Fruit fly (Drosophila melanogaster) whole organism, embryonic: Measurements from ENCODE around the gene tai.
A peak's percentile ranks its signal among the peaks of the same experiment; 100 is the strongest.

Experiments used
- Atf3 ChIP-seq: fragments of 200-800 bp; sonication (Bioruptor generic); optimal IDR thresholded peaks from 3 replicates; lab custom pipeline; 2016; ENCODE audit warnings: missing biosample characterization, missing genetic modification characterization
- CG10654 ChIP-seq: fragments of 200-800 bp; sonication (Bioruptor generic); optimal IDR thresholded peaks from 2 replicates; lab custom pipeline; 2016; ENCODE audit warnings: missing biosample characterization, missing genetic modification characterization
- CG11398 ChIP-seq: fragments of 200-800 bp; sonication (Bioruptor generic); optimal IDR thresholded peaks from 2 replicates; lab custom pipeline; 2016; ENCODE audit warnings: missing biosample characterization, missing genetic modification characterization
- CG11560 ChIP-seq: fragments of 200-800 bp; sonication (Bioruptor generic); IDR thresholded peaks from 3 replicates; pipeline ENCODE4 v1.3.6; 2022; ENCODE audit warnings: missing biosample characterization, missing genetic modification characterization
- CG11696 ChIP-seq: fragments of 200-800 bp; sonication (Bioruptor generic); IDR thresholded peaks from 2 replicates; pipeline ENCODE4 v1.3.6; 2022; ENCODE audit warnings: missing biosample characterization, missing genetic modification characterization
- CG12104 ChIP-seq: fragments of 200-800 bp; sonication (Bioruptor generic); optimal IDR thresholded peaks from 3 replicates; lab custom pipeline; 2016; ENCODE audit warnings: missing biosample characterization, missing genetic modification characterization
- CG13296 ChIP-seq: fragments of 200-800 bp; sonication (Bioruptor generic); optimal IDR thresholded peaks from 3 replicates; lab custom pipeline; 2018; ENCODE audit warnings: missing biosample characterization, mild to moderate bottlenecking, missing genetic modification characterization
- CG14710 ChIP-seq: fragments of 200-800 bp; sonication (Bioruptor generic); optimal IDR thresholded peaks from 3 replicates; lab custom pipeline; 2019; ENCODE audit warnings: missing biosample characterization, mild to moderate bottlenecking, missing genetic modification characterization, moderate library complexity
- CG1529 ChIP-seq: fragments of 200-800 bp; sonication (Bioruptor generic); optimal IDR thresholded peaks from 3 replicates; lab custom pipeline; 2018; ENCODE audit warnings: missing biosample characterization, missing genetic modification characterization
- CG1603 ChIP-seq: fragments of 200-800 bp; sonication (Bioruptor generic); optimal IDR thresholded peaks from 2 replicates; lab custom pipeline; 2019; ENCODE audit warnings: missing biosample characterization, mild to moderate bottlenecking, missing genetic modification characterization, moderate library complexity
- CG1647 ChIP-seq: fragments of 200-800 bp; sonication (Bioruptor generic); optimal IDR thresholded peaks from 3 replicates; lab custom pipeline; 2016; ENCODE audit warnings: missing biosample characterization, missing genetic modification characterization
- CG2875 ChIP-seq: fragments of 200-800 bp; sonication (Bioruptor generic); optimal IDR thresholded peaks from 2 replicates; lab custom pipeline; 2017; ENCODE audit warnings: missing biosample characterization, mild to moderate bottlenecking, missing genetic modification characterization, missing genetic modification reagents
- CG30403 ChIP-seq: fragments of 200-800 bp; sonication (Bioruptor generic); optimal IDR thresholded peaks from 3 replicates; lab custom pipeline; 2016; ENCODE audit warnings: missing biosample characterization, missing genetic modification characterization
- CG42726 ChIP-seq: fragments of 200-800 bp; sonication (Bioruptor generic); IDR thresholded peaks from 2 replicates; pipeline ENCODE4 v1.3.6; 2022; ENCODE audit warnings: missing biosample characterization, missing genetic modification characterization; ENCODE audit not compliant: partially characterized antibody
- CG4328 ChIP-seq: fragments of 200-800 bp; sonication (Bioruptor generic); optimal IDR thresholded peaks from 3 replicates; lab custom pipeline; 2017; ENCODE audit warnings: missing biosample characterization, missing genetic modification reagents, missing genetic modification characterization
- CG4707 ChIP-seq: fragments of 200-800 bp; sonication (Bioruptor generic); optimal IDR thresholded peaks from 2 replicates; lab custom pipeline; 2018; ENCODE audit warnings: missing biosample characterization, mild to moderate bottlenecking, missing genetic modification characterization, moderate library complexity
- CG5245 ChIP-seq: fragments of 200-800 bp; sonication (Bioruptor generic); optimal IDR thresholded peaks from 3 replicates; lab custom pipeline; 2016; ENCODE audit warnings: missing biosample characterization, missing genetic modification characterization
- CG6765 ChIP-seq: fragments of 200-800 bp; sonication (Bioruptor generic); optimal IDR thresholded peaks from 3 replicates; lab custom pipeline; 2017; ENCODE audit warnings: missing biosample characterization, mild to moderate bottlenecking, missing genetic modification characterization
- CG9609 ChIP-seq: fragments of 200-800 bp; sonication (Bioruptor generic); optimal IDR thresholded peaks from 3 replicates; lab custom pipeline; 2016; ENCODE audit warnings: missing biosample characterization, missing genetic modification characterization
- CHES-1-like ChIP-seq: fragments of 200-800 bp; sonication (Bioruptor generic); optimal IDR thresholded peaks from 2 replicates; lab custom pipeline; 2016; ENCODE audit warnings: missing biosample characterization, missing genetic modification characterization
- Dll ChIP-seq: fragments of 200-800 bp; sonication (Bioruptor generic); IDR thresholded peaks from 4 replicates; pipeline ENCODE4 v1.3.6; 2022; ENCODE audit warnings: missing biosample characterization, missing genetic modification characterization; ENCODE audit not compliant: partially characterized antibody
- Dp ChIP-seq: fragments of 200-800 bp; sonication (Bioruptor generic); optimal IDR thresholded peaks from 2 replicates; lab custom pipeline; 2018; ENCODE audit warnings: missing biosample characterization, mild to moderate bottlenecking, missing genetic modification characterization, moderate library complexity
- Mes4 ChIP-seq: fragments of 200-800 bp; sonication (Bioruptor generic); optimal IDR thresholded peaks from 2 replicates; lab custom pipeline; 2016; ENCODE audit warnings: missing biosample characterization, missing genetic modification characterization
- Myb ChIP-seq: fragments of 200-800 bp; sonication (Bioruptor generic); optimal IDR thresholded peaks from 2 replicates; lab custom pipeline; 2016; ENCODE audit warnings: missing biosample characterization, missing genetic modification characterization
- Scr ChIP-seq: fragments of 200-800 bp; sonication (Bioruptor generic); IDR thresholded peaks from 2 replicates; pipeline ENCODE4 v1.3.6; 2022; ENCODE audit warnings: missing biosample characterization, missing genetic modification characterization; ENCODE audit not compliant: partially characterized antibody
- Sin3A ChIP-seq: fragments of >200 bp; optimal IDR thresholded peaks from 2 replicates; lab custom pipeline; 2018
- Sox100B ChIP-seq: fragments of 200-800 bp; sonication (Bioruptor generic); optimal IDR thresholded peaks from 3 replicates; lab custom pipeline; 2018; ENCODE audit warnings: missing biosample characterization, mild to moderate bottlenecking, missing genetic modification characterization
- Taf1 ChIP-seq: fragments of 200-800 bp; sonication (Bioruptor generic); IDR thresholded peaks from 2 replicates; pipeline ENCODE4 v1.3.6; 2022; ENCODE audit warnings: missing biosample characterization, missing genetic modification characterization
- Xrp1 ChIP-seq: fragments of 200-800 bp; sonication (Bioruptor generic); IDR thresholded peaks from 2 replicates; pipeline ENCODE4 v1.3.6; 2022; ENCODE audit warnings: missing biosample characterization, missing genetic modification characterization
- ato ChIP-seq: fragments of 200-800 bp; sonication (Bioruptor generic); IDR thresholded peaks from 2 replicates; pipeline ENCODE4 v1.3.6; 2022; ENCODE audit warnings: missing biosample characterization, missing genetic modification characterization; ENCODE audit not compliant: partially characterized antibody
- az2 ChIP-seq: fragments of 200-800 bp; sonication (Bioruptor generic); optimal IDR thresholded peaks from 3 replicates; lab custom pipeline; 2016; ENCODE audit warnings: missing biosample characterization, missing genetic modification characterization
- bsh ChIP-seq, 2 experiments: fragments of 200-800 bp; sonication (Bioruptor generic); optimal IDR thresholded peaks; 2 replicates each; lab custom pipeline; 2017 to 2018; ENCODE audit warnings: mild to moderate bottlenecking in 2 of 2, missing biosample characterization in 2 of 2, missing genetic modification characterization in 2 of 2, moderate library complexity in 1 of 2
- dati ChIP-seq: fragments of 200-800 bp; sonication (Bioruptor generic); IDR thresholded peaks from 2 replicates; pipeline ENCODE4 v1.3.6; 2022; ENCODE audit warnings: missing biosample characterization, missing genetic modification characterization
- ems ChIP-seq: fragments of 200-800 bp; sonication (Bioruptor generic); optimal IDR thresholded peaks from 3 replicates; lab custom pipeline; 2016; ENCODE audit warnings: missing biosample characterization, missing genetic modification characterization
- eyg ChIP-seq: fragments of 200-800 bp; sonication (Bioruptor generic); optimal IDR thresholded peaks from 3 replicates; lab custom pipeline; 2016; ENCODE audit warnings: missing biosample characterization, missing genetic modification characterization
- fd64A ChIP-seq: fragments of 200-800 bp; sonication (Bioruptor generic); optimal IDR thresholded peaks from 3 replicates; lab custom pipeline; 2018; ENCODE audit warnings: missing biosample characterization, mild to moderate bottlenecking, missing genetic modification characterization
- gem ChIP-seq: fragments of 200-800 bp; sonication (Bioruptor generic); optimal IDR thresholded peaks from 2 replicates; lab custom pipeline; 2019; ENCODE audit warnings: missing biosample characterization, mild to moderate bottlenecking, missing genetic modification characterization, moderate library complexity
- hbn ChIP-seq: fragments of 200-800 bp; sonication (Bioruptor generic); IDR thresholded peaks from 2 replicates; pipeline ENCODE4 v1.3.6; 2022; ENCODE audit warnings: missing biosample characterization, missing genetic modification characterization; ENCODE audit not compliant: partially characterized antibody
- her ChIP-seq: fragments of 200-800 bp; sonication (Bioruptor generic); optimal IDR thresholded peaks from 2 replicates; lab custom pipeline; 2016; ENCODE audit warnings: missing biosample characterization, missing genetic modification characterization
- inv ChIP-seq: fragments of 200-800 bp; sonication (Bioruptor generic); IDR thresholded peaks from 2 replicates; pipeline ENCODE4 v1.3.6; 2022; ENCODE audit warnings: missing biosample characterization, missing genetic modification characterization; ENCODE audit not compliant: partially characterized antibody
- klu ChIP-seq: fragments of 200-800 bp; sonication (Bioruptor generic); IDR thresholded peaks from 2 replicates; pipeline ENCODE4 v1.3.6; 2022; ENCODE audit warnings: missing biosample characterization, missing genetic modification characterization
- peb ChIP-seq: fragments of 200-800 bp; sonication (Bioruptor generic); IDR thresholded peaks from 2 replicates; pipeline ENCODE4 v1.3.6; 2022; ENCODE audit warnings: missing biosample characterization, missing genetic modification characterization
- pita ChIP-seq: fragments of 200-800 bp; sonication (Bioruptor generic); optimal IDR thresholded peaks from 2 replicates; lab custom pipeline; 2017; ENCODE audit warnings: missing biosample characterization, mild to moderate bottlenecking, missing genetic modification characterization
- sd ChIP-seq: fragments of 200-800 bp; sonication (Bioruptor generic); optimal IDR thresholded peaks from 3 replicates; lab custom pipeline; 2018; ENCODE audit warnings: missing biosample characterization, mild to moderate bottlenecking, missing genetic modification characterization, moderate library complexity
- sens ChIP-seq: fragments of 200-800 bp; sonication (Bioruptor generic); peaks from one replicate; lab custom pipeline; 2016; ENCODE audit warnings: missing biosample characterization, missing genetic modification characterization
- seq ChIP-seq: fragments of 200-800 bp; sonication (Bioruptor generic); IDR thresholded peaks from 2 replicates; pipeline ENCODE4 v1.3.6; 2022; ENCODE audit warnings: missing biosample characterization, missing genetic modification characterization
- so ChIP-seq: fragments of 200-800 bp; sonication (Bioruptor generic); IDR thresholded peaks from 3 replicates; pipeline ENCODE4 v1.3.6; 2022; ENCODE audit warnings: missing biosample characterization, missing genetic modification characterization
- tll ChIP-seq, 2 experiments: fragments of 200-800 bp in 1 of 2; fragments of >200 bp in 1 of 2; sonication (Bioruptor generic) in 1 of 2; optimal IDR thresholded peaks; 2 replicates each; lab custom pipeline; 2017 to 2019; ENCODE audit warnings: missing biosample characterization in 2 of 2, missing genetic modification characterization in 2 of 2, mild to moderate bottlenecking in 1 of 2, moderate library complexity in 1 of 2
- ttk ChIP-seq: fragments of 200-800 bp; sonication (Bioruptor generic); IDR thresholded peaks from 2 replicates; pipeline ENCODE4 v2.1.2; 2022; ENCODE audit warnings: missing biosample characterization, missing genetic modification characterization
- tup ChIP-seq: fragments of 200-800 bp; sonication (Bioruptor generic); optimal IDR thresholded peaks from 2 replicates; lab custom pipeline; 2016; ENCODE audit warnings: missing biosample characterization, mild to moderate bottlenecking, missing genetic modification characterization, moderate library complexity
- zen ChIP-seq: fragments of 200-800 bp; sonication (Bioruptor generic); optimal IDR thresholded peaks from 3 replicates; lab custom pipeline; 2018; ENCODE audit warnings: missing biosample characterization, mild to moderate bottlenecking, missing genetic modification characterization, moderate library complexity

The tai gene

DNA sequence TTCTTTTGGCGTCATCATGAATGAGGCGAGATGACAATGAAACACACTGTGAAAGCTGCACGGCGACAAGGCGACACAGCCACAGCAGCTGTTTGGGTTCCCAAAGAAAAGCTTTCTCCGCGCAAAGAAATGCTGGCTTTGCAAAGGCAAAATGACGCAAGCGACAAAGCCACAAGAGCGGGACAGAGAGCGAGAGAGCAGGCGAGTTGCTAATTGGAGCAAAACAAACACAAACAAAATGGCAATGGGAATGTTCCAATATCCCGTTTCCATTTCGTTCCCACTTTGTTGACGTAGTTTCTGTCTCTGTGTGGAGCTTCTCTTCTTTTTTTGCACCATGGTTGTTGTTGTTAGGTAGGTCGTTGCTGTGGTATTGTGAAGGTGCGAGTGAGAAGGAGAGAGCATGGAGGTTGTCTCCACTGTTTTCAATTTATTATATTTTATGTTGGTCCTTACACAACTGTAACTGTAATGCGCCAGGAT is 38.6 kb downstream of the tai start (continued):
- TF ChIP-seq sd (tag; lab: Kevin White, UChicago) (peak; percentile 55), dati (no peak), tll (GFP tag; optimal IDR thresholded peaks at IDR 0.05; lab: Kevin White, UChicago) (no peak), CG10654 (GFP tag; lab: Kevin White, UChicago) (no peak), Mes4 (no peak), so (GFP tag; lab: Robert Waterston, UW) (peak; percentile 72; the same call in 1 of the 3 replicates), Scr (GFP tag; lab: Robert Waterston, UW) (no peak), CG2875 (GFP tag; lab: Kevin White, UChicago) (no peak), CG14710 (tag; lab: Kevin White, UChicago) (no peak), hbn (GFP tag; lab: Robert Waterston, UW) (no peak), eyg (GFP tag; lab: Kevin White, UChicago) (no peak), CG11560 (tag; lab: Robert Waterston, UW) (no peak), fd64A (GFP tag; lab: Kevin White, UChicago) (peak; percentile 18), CG13296 (GFP tag; lab: Kevin White, UChicago) (peak; percentile 15), CG6765 (no peak), CG1647 (GFP tag; lab: Kevin White, UChicago) (no peak), gem (tag; lab: Kevin White, UChicago) (no peak), ems (GFP tag; lab: Kevin White, UChicago) (no peak), Dp (GFP tag; lab: Kevin White, UChicago) (no peak), CG30403 (no peak), ato (GFP tag; lab: Robert Waterston, UW) (no peak), seq (0 out of 2 replicates have a peak, but pooled peaks have one; percentile 39), Myb (GFP tag; lab: Kevin White, UChicago) (no peak), CG4328 (no peak), Dll (no peak), Sox100B (GFP tag; lab: Kevin White, UChicago) (no peak), tup (GFP tag; lab: Kevin White, UChicago) (no peak), CG9609 (GFP tag; lab: Kevin White, UChicago) (no peak), inv (GFP tag; lab: Robert Waterston, UW) (no peak), az2 (no peak), her (GFP tag; lab: Kevin White, UChicago) (no peak), CG1603 (tag; lab: Kevin White, UChicago) (no peak), CG11398 (GFP tag; lab: Kevin White, UChicago) (no peak), zen (tag; lab: Kevin White, UChicago) (no peak), CG5245 (GFP tag; lab: Kevin White, UChicago) (no peak), CG42726 (GFP tag; lab: Robert Waterston, UW) (no peak), pita (GFP tag; lab: Kevin White, UChicago) (no peak), Atf3 (GFP tag; lab: Kevin White, UChicago) (no peak), CG4707 (peak; percentile 43), bsh (GFP tag; optimal IDR thresholded peaks at IDR 0.05; lab: Kevin White, UChicago) (peak in 1 of 2 experiments; percentile 64), sens (no peak), Taf1 (no peak), peb (GFP tag; lab: Robert Waterston, UW) (no peak), CG12104 (GFP tag; lab: Kevin White, UChicago) (no peak), CG11696 (GFP tag; lab: Robert Waterston, UW) (no peak), Sin3A (lab: Kevin White, UChicago) (no peak), Xrp1 (GFP tag; lab: Robert Waterston, UW) (peak; percentile 32; the same call in 1 of the 2 replicates), klu (no peak), CG1529 (GFP tag; lab: Kevin White, UChicago) (no peak), ttk (GFP tag; lab: Robert Waterston, UW) (no peak), CHES-1-like (GFP tag; lab: Kevin White, UChicago) (no peak)
